Fruit fly (Drosophila melanogaster) whole organism, embryonic: ENCODE data around the gene CG11617.

Experiments
- Antp ChIP-seq: fragments of 200-800 bp; sonication (Bioruptor generic); optimal IDR thresholded peaks from 3 replicates; lab custom pipeline; 2016; ENCODE audit warnings: missing biosample characterization, missing genetic modification characterization
- CG10147 ChIP-seq: fragments of 200-800 bp; sonication (Bioruptor generic); optimal IDR thresholded peaks from 2 replicates; lab custom pipeline; 2019; ENCODE audit warnings: missing biosample characterization, mild to moderate bottlenecking, missing genetic modification characterization, moderate library complexity
- CG10274 ChIP-seq: fragments of 200-800 bp; sonication (Bioruptor generic); optimal IDR thresholded peaks from 3 replicates; lab custom pipeline; 2017; ENCODE audit warnings: missing biosample characterization, mild to moderate bottlenecking, missing genetic modification characterization
- CG11093 ChIP-seq: fragments of 200-800 bp; sonication (Bioruptor generic); IDR thresholded peaks from 3 replicates; pipeline ENCODE4 v1.3.6; 2022; ENCODE audit warnings: missing biosample characterization, missing genetic modification characterization
- CG13894 ChIP-seq: fragments of 200-800 bp; sonication (Bioruptor generic); optimal IDR thresholded peaks from 3 replicates; lab custom pipeline; 2018; ENCODE audit warnings: missing biosample characterization, mild to moderate bottlenecking, missing genetic modification characterization, moderate library complexity
- CG14050 ChIP-seq: fragments of 200-800 bp; sonication (Bioruptor generic); IDR thresholded peaks from 3 replicates; pipeline ENCODE4 v1.3.6; 2022; ENCODE audit warnings: missing biosample characterization, missing genetic modification characterization
- CG1529 ChIP-seq: fragments of 200-800 bp; sonication (Bioruptor generic); optimal IDR thresholded peaks from 3 replicates; lab custom pipeline; 2018; ENCODE audit warnings: missing biosample characterization, missing genetic modification characterization
- CG15601 ChIP-seq: fragments of 200-800 bp; sonication (Bioruptor generic); optimal IDR thresholded peaks from 3 replicates; lab custom pipeline; 2019; ENCODE audit warnings: missing biosample characterization, mild to moderate bottlenecking, missing genetic modification characterization, moderate library complexity
- CG2116 ChIP-seq: fragments of 200-800 bp; sonication (Bioruptor generic); optimal IDR thresholded peaks from 3 replicates; lab custom pipeline; 2018; ENCODE audit warnings: missing biosample characterization, mild to moderate bottlenecking, missing genetic modification characterization
- CG2678 ChIP-seq: fragments of 200-800 bp; sonication (Bioruptor generic); optimal IDR thresholded peaks from 3 replicates; lab custom pipeline; 2019; ENCODE audit warnings: missing biosample characterization, mild to moderate bottlenecking, missing genetic modification characterization, moderate library complexity
- CG2712 ChIP-seq: fragments of 200-800 bp; optimal IDR thresholded peaks from 3 replicates; lab custom pipeline; 2019; ENCODE audit warnings: missing biosample characterization, mild to moderate bottlenecking, missing genetic modification characterization, moderate library complexity
- CG3065 ChIP-seq: fragments of 200-800 bp; sonication (Bioruptor generic); optimal IDR thresholded peaks from 2 replicates; lab custom pipeline; 2016; ENCODE audit warnings: missing biosample characterization, missing genetic modification characterization
- CG31365 ChIP-seq: fragments of 200-800 bp; sonication (Bioruptor generic); optimal IDR thresholded peaks from 2 replicates; lab custom pipeline; 2018; ENCODE audit warnings: missing biosample characterization, mild to moderate bottlenecking, missing genetic modification characterization
- CG31441 ChIP-seq: fragments of 200-800 bp; sonication (Bioruptor generic); IDR thresholded peaks from 2 replicates; pipeline ENCODE4 v1.3.6; 2022; ENCODE audit warnings: missing biosample characterization, missing genetic modification characterization
- CG34224 ChIP-seq: fragments of 200-800 bp; sonication (Bioruptor generic); IDR thresholded peaks from 3 replicates; pipeline ENCODE4 v1.3.6; 2022; ENCODE audit warnings: missing biosample characterization, missing genetic modification characterization; ENCODE audit not compliant: partially characterized antibody
- CG4617 ChIP-seq: fragments of 200-800 bp; sonication (Bioruptor generic); optimal IDR thresholded peaks from 3 replicates; lab custom pipeline; 2016; ENCODE audit warnings: missing biosample characterization, missing genetic modification characterization, borderline replicate concordance
- CG6272 ChIP-seq: fragments of 200-800 bp; sonication (Bioruptor generic); IDR thresholded peaks from 2 replicates; pipeline ENCODE4 v1.3.6; 2022; ENCODE audit warnings: missing biosample characterization, missing genetic modification characterization
- CG6654 ChIP-seq: fragments of 200-800 bp; sonication (Bioruptor generic); optimal IDR thresholded peaks from 2 replicates; lab custom pipeline; 2017; ENCODE audit warnings: missing biosample characterization, mild to moderate bottlenecking, missing genetic modification characterization
- CG6791 ChIP-seq: fragments of 200-800 bp; sonication (Bioruptor generic); IDR thresholded peaks from 3 replicates; pipeline ENCODE4 v1.3.6; 2022; ENCODE audit warnings: missing biosample characterization, missing genetic modification characterization; ENCODE audit not compliant: partially characterized antibody
- CG8765 ChIP-seq: fragments of 200-800 bp; sonication (Bioruptor generic); IDR thresholded peaks from 2 replicates; pipeline ENCODE4 v1.3.6; 2022; ENCODE audit warnings: missing biosample characterization, missing genetic modification characterization
- CG9215 ChIP-seq: fragments of 200-800 bp; sonication (Bioruptor generic); IDR thresholded peaks from 2 replicates; pipeline ENCODE4 v1.3.6; 2022; ENCODE audit warnings: missing biosample characterization, missing genetic modification characterization
- CG9609 ChIP-seq: fragments of 200-800 bp; sonication (Bioruptor generic); optimal IDR thresholded peaks from 3 replicates; lab custom pipeline; 2016; ENCODE audit warnings: missing biosample characterization, missing genetic modification characterization
- Dek ChIP-seq: fragments of 200-800 bp; sonication (Bioruptor generic); optimal IDR thresholded peaks from 3 replicates; lab custom pipeline; 2019; ENCODE audit warnings: missing biosample characterization, mild to moderate bottlenecking, missing genetic modification characterization, moderate library complexity
- Ets97D ChIP-seq: fragments of 200-800 bp; sonication (Bioruptor generic); optimal IDR thresholded peaks from 3 replicates; lab custom pipeline; 2016; ENCODE audit warnings: missing biosample characterization, missing genetic modification characterization
- Lpt ChIP-seq: fragments of >200 bp; optimal IDR thresholded peaks from 2 replicates; lab custom pipeline; 2018; ENCODE audit warnings: missing biosample characterization, missing genetic modification characterization
- Mad ChIP-seq: fragments of 200-800 bp; sonication (Bioruptor generic); optimal IDR thresholded peaks from 2 replicates; lab custom pipeline; 2016; ENCODE audit warnings: missing biosample characterization, missing genetic modification characterization
- Meics ChIP-seq: fragments of 200-800 bp; sonication (Bioruptor generic); optimal IDR thresholded peaks from 2 replicates; lab custom pipeline; 2017; ENCODE audit warnings: missing biosample characterization, mild to moderate bottlenecking, missing genetic modification characterization
- Mrtf ChIP-seq: fragments of 200-800 bp; sonication (Bioruptor generic); IDR thresholded peaks from 3 replicates; pipeline ENCODE4 v1.3.6; 2022; ENCODE audit warnings: missing biosample characterization, missing genetic modification characterization
- NFAT ChIP-seq: fragments of 200-800 bp; sonication (Bioruptor generic); IDR thresholded peaks from 2 replicates; pipeline ENCODE4 v1.3.6; 2022; ENCODE audit warnings: missing biosample characterization, missing genetic modification characterization
- Pdp1 ChIP-seq, 2 experiments: fragments of 200-800 bp; sonication (Bioruptor generic); optimal IDR thresholded peaks; 3 replicates each; lab custom pipeline; 2016; ENCODE audit warnings: missing biosample characterization in 2 of 2, missing genetic modification characterization in 2 of 2, mild to moderate bottlenecking in 1 of 2, moderate library complexity in 1 of 2
- Rfx ChIP-seq: fragments of 200-800 bp; sonication (Bioruptor generic); IDR thresholded peaks from 2 replicates; pipeline ENCODE4 v1.3.6; 2022; ENCODE audit warnings: missing biosample characterization, missing genetic modification characterization
- Six4 ChIP-seq: fragments of 200-800 bp; sonication (Bioruptor generic); optimal IDR thresholded peaks from 2 replicates; lab custom pipeline; 2016; ENCODE audit warnings: missing biosample characterization, missing genetic modification characterization
- cas ChIP-seq: fragments of 200-800 bp; sonication (Bioruptor generic); IDR thresholded peaks from 2 replicates; pipeline ENCODE4 v1.3.6; 2022; ENCODE audit warnings: missing biosample characterization, missing genetic modification characterization
- chinmo ChIP-seq: fragments of 200-800 bp; sonication (Bioruptor generic); IDR thresholded peaks from 4 replicates; pipeline ENCODE4 v1.3.6; 2022; ENCODE audit warnings: missing biosample characterization, missing genetic modification characterization; ENCODE audit not compliant: partially characterized antibody
- ci ChIP-seq: fragments of 200-800 bp; sonication (Bioruptor generic); IDR thresholded peaks from 3 replicates; pipeline ENCODE4 v1.3.6; 2022; ENCODE audit warnings: missing biosample characterization, missing genetic modification characterization
- dimm ChIP-seq: fragments of 200-800 bp; sonication (Bioruptor generic); IDR thresholded peaks from 2 replicates; pipeline ENCODE4 v1.3.6; 2022; ENCODE audit warnings: missing biosample characterization, missing genetic modification characterization
- dmrt11E ChIP-seq: fragments of 200-800 bp; sonication (Bioruptor generic); optimal IDR thresholded peaks from 3 replicates; lab custom pipeline; 2018; ENCODE audit warnings: missing biosample characterization, mild to moderate bottlenecking, missing genetic modification characterization, moderate library complexity
- gro ChIP-seq: fragments of 200-800 bp; sonication (Bioruptor generic); optimal IDR thresholded peaks from 2 replicates; lab custom pipeline; 2016; ENCODE audit warnings: missing biosample characterization, missing genetic modification characterization
- hbn ChIP-seq: fragments of 200-800 bp; sonication (Bioruptor generic); IDR thresholded peaks from 2 replicates; pipeline ENCODE4 v1.3.6; 2022; ENCODE audit warnings: missing biosample characterization, missing genetic modification characterization; ENCODE audit not compliant: partially characterized antibody
- lab ChIP-seq: fragments of 200-800 bp; sonication (Bioruptor generic); optimal IDR thresholded peaks from 3 replicates; lab custom pipeline; 2017; ENCODE audit warnings: missing biosample characterization, missing genetic modification characterization, mild to moderate bottlenecking, moderate library complexity, missing genetic modification reagents
- onecut ChIP-seq: fragments of 200-800 bp; sonication (Bioruptor generic); IDR thresholded peaks from 2 replicates; pipeline ENCODE4 v1.3.6; 2022; ENCODE audit warnings: missing biosample characterization, missing genetic modification characterization
- pros ChIP-seq: fragments of 200-800 bp; sonication (Bioruptor generic); optimal IDR thresholded peaks from 3 replicates; lab custom pipeline; 2019; ENCODE audit warnings: missing biosample characterization, mild to moderate bottlenecking, missing genetic modification characterization, moderate library complexity
- pum ChIP-seq: fragments of 200-800 bp; sonication (Bioruptor generic); optimal IDR thresholded peaks from 2 replicates; lab custom pipeline; 2016; ENCODE audit warnings: missing biosample characterization, missing genetic modification characterization
- pzg ChIP-seq: fragments of 200-800 bp; sonication (Bioruptor generic); optimal IDR thresholded peaks from 3 replicates; lab custom pipeline; 2018; ENCODE audit warnings: missing biosample characterization, mild to moderate bottlenecking, missing genetic modification characterization, moderate library complexity
- ssp ChIP-seq: fragments of 200-800 bp; sonication (Bioruptor generic); IDR thresholded peaks from 2 replicates; pipeline ENCODE4 v1.3.6; 2022; ENCODE audit warnings: missing biosample characterization, missing genetic modification characterization
- stwl ChIP-seq: fragments of 200-800 bp; sonication (Bioruptor generic); optimal IDR thresholded peaks from 3 replicates; lab custom pipeline; 2018; ENCODE audit warnings: missing biosample characterization, mild to moderate bottlenecking, missing genetic modification characterization, moderate library complexity
- trem ChIP-seq: fragments of 200-800 bp; optimal IDR thresholded peaks from 3 replicates; lab custom pipeline; 2019; ENCODE audit warnings: missing biosample characterization, mild to moderate bottlenecking, missing genetic modification characterization, moderate library complexity
- twi ChIP-seq: fragments of 200-800 bp; optimal IDR thresholded peaks from 2 replicates; lab custom pipeline; 2019; ENCODE audit warnings: missing biosample characterization, mild to moderate bottlenecking, missing genetic modification characterization, moderate library complexity
- zf30C ChIP-seq: fragments of 200-800 bp; sonication (Bioruptor generic); optimal IDR thresholded peaks from 3 replicates; lab custom pipeline; 2018; ENCODE audit warnings: missing biosample characterization, mild to moderate bottlenecking, missing genetic modification characterization

The CG11617 gene

dm6 chr2L:171499-172250 is 35.4 kb downstream of the CG11617 start (continued):
- TF ChIP-seq CG1529, result no peak
- no peak for TF ChIP-seq twi (tag; lab: Kevin White, UChicago)
- peak; percentile 69 for TF ChIP-seq trem (tag; lab: Kevin White, UChicago)
- TF ChIP-seq pros (GFP tag; lab: Kevin White, UChicago), result peak; percentile 59
- peak; percentile 30; the same call in 1 of the 3 replicates for TF ChIP-seq CG34224
- TF ChIP-seq CG31365 (tag; lab: Kevin White, UChicago), result no peak
- TF ChIP-seq Meics (GFP tag; lab: Kevin White, UChicago), result peak; percentile 19
- TF ChIP-seq CG3065 (GFP tag; lab: Kevin White, UChicago), result no peak
- TF ChIP-seq Dek (tag; lab: Kevin White, UChicago), result no peak
- TF ChIP-seq NFAT, result no peak

- TF ChIP-seq pzg (GFP tag; lab: Kevin White, UChicago) (no peak), ci (GFP tag; lab: Robert Waterston, UW) (no peak), Six4 (GFP tag; lab: Kevin White, UChicago) (no peak), CG15601 (tag; lab: Kevin White, UChicago) (no peak), CG11093 (GFP tag; lab: Robert Waterston, UW) (no peak), stwl (tag; lab: Kevin White, UChicago) (no peak), pum (GFP tag; lab: Kevin White, UChicago) (no peak), Mad (GFP tag; lab: Kevin White, UChicago) (no peak), Rfx (GFP tag; lab: Robert Waterston, UW) (no peak), dmrt11E (no peak), CG2678 (tag; lab: Kevin White, UChicago) (peak; percentile 15), Ets97D (GFP tag; lab: Kevin White, UChicago) (no peak), gro (GFP tag; lab: Kevin White, UChicago) (no peak), ssp (GFP tag; lab: Robert Waterston, UW) (no peak), dimm (GFP tag; lab: Robert Waterston, UW) (no peak), CG31441 (no peak), CG6654 (no peak), lab (GFP tag; lab: Kevin White, UChicago) (peak; percentile 13), CG10147 (GFP tag; lab: Kevin White, UChicago) (no peak), CG9215 (GFP tag; lab: Robert Waterston, UW) (no peak), onecut (GFP tag; lab: Robert Waterston, UW) (no peak), CG9609 (GFP tag; lab: Kevin White, UChicago) (no peak), CG14050 (GFP tag; lab: Robert Waterston, UW) (no peak), Pdp1 (GFP tag; optimal IDR thresholded peaks at IDR 0.05; lab: Kevin White, UChicago) (peak in 1 of 2 experiments; percentile 69), CG10274 (no peak), CG2712 (no peak), cas (GFP tag; lab: Robert Waterston, UW) (no peak), CG8765 (GFP tag; lab: Robert Waterston, UW) (no peak), CG4617 (GFP tag; lab: Kevin White, UChicago) (no peak), CG13894 (no peak), CG6272 (GFP tag; lab: Robert Waterston, UW) (no peak), Mrtf (no peak), CG6791 (GFP tag; lab: Robert Waterston, UW) (no peak), zf30C (GFP tag; lab: Kevin White, UChicago) (no peak), chinmo (GFP tag; lab: Robert Waterston, UW) (no peak), Antp (no peak), hbn (no peak), Lpt (no peak), CG2116 (GFP tag; lab: Kevin White, UChicago) (no peak)
Observed at dm6 chr2L:170383-170782, 36.7 kb downstream of the CG11617 start.
